Worm (Caenorhabditis elegans): Measurements from ENCODE around the gene K07E3.1.

- no peak for TF ChIP-seq dao-5 (tag; optimal IDR thresholded peaks at IDR 0.05)
- no peak for TF ChIP-seq him-1 (tag; optimal IDR thresholded peaks at IDR 0.05)
- no peak for TF ChIP-seq W03F9.2 (tag; optimal IDR thresholded peaks at IDR 0.05)
Measured at ce11 chrX:8088474-8088873, 21.8 kb upstream of the K07E3.1 start, which contains the start of gene vem-1.
